Fruit fly (Drosophila melanogaster) whole organism, prepupa: ENCODE results near the gene RpS5b.

Experiments used
- Blimp-1 ChIP-seq: fragments of 200-800 bp; sonication (Bioruptor generic); optimal IDR thresholded peaks from 3 replicates; lab custom pipeline; 2017; ENCODE audit warnings: missing biosample characterization, missing genetic modification characterization, mild to moderate bottlenecking, moderate library complexity, missing genetic modification reagents
- CG15336 ChIP-seq: fragments of 200-800 bp; sonication (Bioruptor generic); IDR thresholded peaks from 2 replicates; pipeline ENCODE4 v1.3.6; 2022; ENCODE audit warnings: missing biosample characterization, missing genetic modification characterization
- CG16779 ChIP-seq: fragments of 200-800 bp; sonication (Bioruptor generic); optimal IDR thresholded peaks from 3 replicates; lab custom pipeline; 2017; ENCODE audit warnings: missing biosample characterization, mild to moderate bottlenecking, missing genetic modification characterization
- CG32006 ChIP-seq: fragments of 200-800 bp; sonication (Bioruptor generic); optimal IDR thresholded peaks from 3 replicates; lab custom pipeline; 2017; ENCODE audit warnings: missing biosample characterization, mild to moderate bottlenecking, missing genetic modification characterization
- CG6163 ChIP-seq: fragments of 200-800 bp; sonication (Bioruptor generic); IDR thresholded peaks from 3 replicates; pipeline ENCODE4 v1.3.6; 2022; ENCODE audit warnings: missing biosample characterization, missing genetic modification characterization
- CG6854 ChIP-seq: fragments of 200-800 bp; sonication (Bioruptor generic); optimal IDR thresholded peaks from 2 replicates; lab custom pipeline; 2017; ENCODE audit warnings: missing biosample characterization, mild to moderate bottlenecking, missing genetic modification characterization
- Met ChIP-seq: fragments of 200-800 bp; sonication (Bioruptor generic); optimal IDR thresholded peaks from 3 replicates; lab custom pipeline; 2016; ENCODE audit warnings: missing biosample characterization, missing genetic modification characterization
- OdsH ChIP-seq: fragments of 200-800 bp; sonication (Bioruptor generic); optimal IDR thresholded peaks from 3 replicates; lab custom pipeline; 2016; ENCODE audit warnings: missing biosample characterization, missing genetic modification characterization
- eg ChIP-seq: fragments of 200-800 bp; sonication (Bioruptor generic); IDR thresholded peaks from 3 replicates; pipeline ENCODE4 v1.3.6; 2022; ENCODE audit warnings: missing biosample characterization, missing genetic modification characterization
- fd59A ChIP-seq: fragments of 200-800 bp; sonication (Bioruptor generic); optimal IDR thresholded peaks from 2 replicates; lab custom pipeline; 2017; ENCODE audit warnings: missing biosample characterization, mild to moderate bottlenecking, missing genetic modification characterization, missing genetic modification reagents

- TF ChIP-seq CG15336 (no peak), eg (no peak), Met (GFP tag; lab: Kevin White, UChicago) (no peak), fd59A (no peak), CG6854 (no peak), CG6163 (GFP tag; lab: Robert Waterston, UW) (no peak), Blimp-1 (no peak), CG16779 (tag; lab: Kevin White, UChicago) (no peak), OdsH (GFP tag; lab: Kevin White, UChicago) (no peak), CG32006 (GFP tag; lab: Kevin White, UChicago) (no peak)
These were observed 23.2 kb downstream of the RpS5b start for dm6 chr3R:14878145-14878544.
